Fruit fly (Drosophila melanogaster) whole organism, embryonic: Measurements from ENCODE around the gene CG13716.

Source experiments
- ATbp ChIP-seq: fragments of 200-800 bp; sonication (Bioruptor generic); optimal IDR thresholded peaks from 2 replicates; lab custom pipeline; 2017; ENCODE audit warnings: missing biosample characterization, mild to moderate bottlenecking, missing genetic modification characterization, missing genetic modification reagents
- Aef1 ChIP-seq: fragments of 200-800 bp; sonication (Bioruptor generic); IDR thresholded peaks from 3 replicates; pipeline ENCODE4 v1.3.6; 2022; ENCODE audit warnings: missing biosample characterization, missing genetic modification characterization
- Atf6 ChIP-seq: fragments of 200-800 bp; sonication (Bioruptor generic); IDR thresholded peaks from 2 replicates; pipeline ENCODE4 v1.3.6; 2022; ENCODE audit warnings: missing biosample characterization, missing genetic modification characterization
- CG10147 ChIP-seq: fragments of 200-800 bp; sonication (Bioruptor generic); optimal IDR thresholded peaks from 2 replicates; lab custom pipeline; 2019; ENCODE audit warnings: missing biosample characterization, mild to moderate bottlenecking, missing genetic modification characterization, moderate library complexity
- CG10209 ChIP-seq: fragments of 200-800 bp; sonication (Bioruptor generic); optimal IDR thresholded peaks from 3 replicates; lab custom pipeline; 2017; ENCODE audit warnings: missing biosample characterization, mild to moderate bottlenecking, missing genetic modification characterization, missing genetic modification reagents
- CG10366 ChIP-seq: fragments of 200-800 bp; sonication (Bioruptor generic); IDR thresholded peaks from 2 replicates; pipeline ENCODE4 v1.3.6; 2022; ENCODE audit warnings: missing biosample characterization, missing genetic modification characterization
- CG11247 ChIP-seq: fragments of 200-800 bp; sonication (Bioruptor generic); IDR thresholded peaks from 2 replicates; pipeline ENCODE4 v1.3.6; 2022; ENCODE audit warnings: missing biosample characterization, missing genetic modification characterization
- CG11504 ChIP-seq: fragments of 200-800 bp; sonication (Bioruptor generic); optimal IDR thresholded peaks from 3 replicates; lab custom pipeline; 2019; ENCODE audit warnings: missing biosample characterization, mild to moderate bottlenecking, missing genetic modification characterization, moderate library complexity
- CG11695 ChIP-seq: fragments of 200-800 bp; sonication (Bioruptor generic); IDR thresholded peaks from 3 replicates; pipeline ENCODE4 v1.3.6; 2022; ENCODE audit warnings: missing biosample characterization, missing genetic modification characterization
- CG11696 ChIP-seq: fragments of 200-800 bp; sonication (Bioruptor generic); IDR thresholded peaks from 2 replicates; pipeline ENCODE4 v1.3.6; 2022; ENCODE audit warnings: missing biosample characterization, missing genetic modification characterization
- CG15514 ChIP-seq: fragments of 200-800 bp; sonication (Bioruptor generic); optimal IDR thresholded peaks from 3 replicates; lab custom pipeline; 2017; ENCODE audit warnings: missing biosample characterization, missing genetic modification characterization, mild to moderate bottlenecking, moderate library complexity, missing genetic modification reagents
- CG17361 ChIP-seq: fragments of 200-800 bp; sonication (Bioruptor generic); IDR thresholded peaks from 3 replicates; pipeline ENCODE4 v1.3.6; 2022; ENCODE audit warnings: missing biosample characterization, missing genetic modification characterization
- CG17385 ChIP-seq: fragments of 200-800 bp; sonication (Bioruptor generic); optimal IDR thresholded peaks from 3 replicates; lab custom pipeline; 2018; ENCODE audit warnings: missing biosample characterization, mild to moderate bottlenecking, missing genetic modification characterization
- CG17829 ChIP-seq: fragments of 200-800 bp; optimal IDR thresholded peaks from 2 replicates; lab custom pipeline; 2019; ENCODE audit warnings: missing biosample characterization, mild to moderate bottlenecking, missing genetic modification characterization, moderate library complexity
- CG18262 ChIP-seq: fragments of 200-800 bp; optimal IDR thresholded peaks from 3 replicates; lab custom pipeline; 2019; ENCODE audit warnings: missing biosample characterization, mild to moderate bottlenecking, missing genetic modification characterization, moderate library complexity
- CG2678 ChIP-seq: fragments of 200-800 bp; sonication (Bioruptor generic); optimal IDR thresholded peaks from 3 replicates; lab custom pipeline; 2019; ENCODE audit warnings: missing biosample characterization, mild to moderate bottlenecking, missing genetic modification characterization, moderate library complexity
- CG31441 ChIP-seq: fragments of 200-800 bp; sonication (Bioruptor generic); IDR thresholded peaks from 2 replicates; pipeline ENCODE4 v1.3.6; 2022; ENCODE audit warnings: missing biosample characterization, missing genetic modification characterization
- CG34422 ChIP-seq: fragments of 200-800 bp; sonication (Bioruptor generic); IDR thresholded peaks from 3 replicates; pipeline ENCODE4 v1.3.6; 2022; ENCODE audit warnings: missing biosample characterization, missing genetic modification characterization
- CG6689 ChIP-seq: fragments of 200-800 bp; sonication (Bioruptor generic); IDR thresholded peaks from 2 replicates; pipeline ENCODE4 v1.3.6; 2022; ENCODE audit warnings: missing biosample characterization, missing genetic modification characterization
- CG7839 ChIP-seq: fragments of 200-800 bp; sonication (Bioruptor generic); optimal IDR thresholded peaks from 3 replicates; lab custom pipeline; 2018; ENCODE audit warnings: missing biosample characterization, mild to moderate bottlenecking, missing genetic modification characterization, moderate library complexity
- CG8388 ChIP-seq: fragments of 200-800 bp; sonication (Bioruptor generic); optimal IDR thresholded peaks from 2 replicates; lab custom pipeline; 2019; ENCODE audit warnings: missing biosample characterization, mild to moderate bottlenecking, missing genetic modification characterization, moderate library complexity
- CG8924 ChIP-seq: fragments of 200-800 bp; optimal IDR thresholded peaks from 3 replicates; lab custom pipeline; 2019; ENCODE audit warnings: missing biosample characterization, mild to moderate bottlenecking, missing genetic modification characterization, moderate library complexity
- CG8944 ChIP-seq: fragments of 200-800 bp; sonication (Bioruptor generic); optimal IDR thresholded peaks from 3 replicates; lab custom pipeline; 2016; ENCODE audit warnings: missing biosample characterization, missing genetic modification characterization
- Dbx ChIP-seq: fragments of 200-800 bp; sonication (Bioruptor generic); IDR thresholded peaks from 3 replicates; pipeline ENCODE4 v1.3.6; 2022; ENCODE audit warnings: missing biosample characterization, missing genetic modification characterization
- Dek ChIP-seq: fragments of 200-800 bp; sonication (Bioruptor generic); optimal IDR thresholded peaks from 3 replicates; lab custom pipeline; 2019; ENCODE audit warnings: missing biosample characterization, mild to moderate bottlenecking, missing genetic modification characterization, moderate library complexity
- HHEX ChIP-seq: fragments of 200-800 bp; sonication (Bioruptor generic); optimal IDR thresholded peaks from 3 replicates; lab custom pipeline; 2017; ENCODE audit warnings: missing biosample characterization, mild to moderate bottlenecking, missing genetic modification characterization, missing genetic modification reagents
- Hr51 ChIP-seq, 2 experiments: fragments of 200-800 bp; sonication (Bioruptor generic); optimal IDR thresholded peaks; 2 replicates in 1 of 2; 3 replicates in 1 of 2; lab custom pipeline; 2016 to 2018; ENCODE audit warnings: missing biosample characterization in 2 of 2, missing genetic modification characterization in 2 of 2, mild to moderate bottlenecking in 1 of 2, moderate library complexity in 1 of 2
- MBD-R2 ChIP-seq: fragments of 200-800 bp; sonication (Bioruptor generic); IDR thresholded peaks from 2 replicates; pipeline ENCODE4 v1.3.6; 2022; ENCODE audit warnings: missing biosample characterization, missing genetic modification characterization
- NFAT ChIP-seq: fragments of 200-800 bp; sonication (Bioruptor generic); IDR thresholded peaks from 2 replicates; pipeline ENCODE4 v1.3.6; 2022; ENCODE audit warnings: missing biosample characterization, missing genetic modification characterization
- Six4 ChIP-seq: fragments of 200-800 bp; sonication (Bioruptor generic); optimal IDR thresholded peaks from 2 replicates; lab custom pipeline; 2016; ENCODE audit warnings: missing biosample characterization, missing genetic modification characterization
- Spps ChIP-seq: fragments of 200-800 bp; sonication (Bioruptor generic); optimal IDR thresholded peaks from 2 replicates; lab custom pipeline; 2018; ENCODE audit warnings: missing biosample characterization, mild to moderate bottlenecking, missing genetic modification characterization
- ara ChIP-seq: fragments of 200-800 bp; sonication (Bioruptor generic); IDR thresholded peaks from 2 replicates; pipeline ENCODE4 v1.3.6; 2022; ENCODE audit warnings: missing biosample characterization, missing genetic modification characterization
- caup ChIP-seq: fragments of 200-800 bp; sonication (Bioruptor generic); optimal IDR thresholded peaks from 3 replicates; lab custom pipeline; 2017; ENCODE audit warnings: missing biosample characterization, mild to moderate bottlenecking, missing genetic modification characterization, moderate library complexity; ENCODE audit not compliant: severe bottlenecking
- cg ChIP-seq: fragments of 200-800 bp; sonication (Bioruptor generic); optimal IDR thresholded peaks from 3 replicates; lab custom pipeline; 2019; ENCODE audit warnings: missing biosample characterization, mild to moderate bottlenecking, missing genetic modification characterization, moderate library complexity
- cwo ChIP-seq: fragments of 200-800 bp; sonication (Bioruptor generic); optimal IDR thresholded peaks from 3 replicates; lab custom pipeline; 2017; ENCODE audit warnings: missing biosample characterization, missing genetic modification characterization, mild to moderate bottlenecking, moderate library complexity, missing genetic modification reagents
- dpn ChIP-seq, 2 experiments: fragments of 200-800 bp; sonication (Bioruptor generic); optimal IDR thresholded peaks; 3 replicates each; lab custom pipeline; 2016; ENCODE audit warnings: missing biosample characterization in 2 of 2, missing genetic modification characterization in 2 of 2
- gcm ChIP-seq: fragments of 200-800 bp; sonication (Bioruptor generic); optimal IDR thresholded peaks from 2 replicates; lab custom pipeline; 2019; ENCODE audit warnings: missing biosample characterization, mild to moderate bottlenecking, missing genetic modification characterization, moderate library complexity
- grau ChIP-seq: fragments of 200-800 bp; optimal IDR thresholded peaks from 3 replicates; lab custom pipeline; 2019; ENCODE audit warnings: missing biosample characterization, mild to moderate bottlenecking, missing genetic modification characterization, moderate library complexity
- gsb ChIP-seq: fragments of 200-800 bp; sonication (Bioruptor generic); IDR thresholded peaks from 2 replicates; pipeline ENCODE4 v1.3.6; 2022; ENCODE audit warnings: missing biosample characterization, missing genetic modification characterization
- hkb ChIP-seq, 2 experiments: fragments of 200-800 bp in 1 of 2; fragments of >200 bp in 1 of 2; sonication (Bioruptor generic) in 1 of 2; IDR thresholded peaks in 1 of 2; optimal IDR thresholded peaks in 1 of 2; 2 replicates each; pipeline versions ENCODE4 v1.3.6 to Lab custom; 2017 to 2022; ENCODE audit warnings: missing biosample characterization in 1 of 2, missing genetic modification characterization in 1 of 2
- lmd ChIP-seq: fragments of 200-800 bp; sonication (Bioruptor generic); IDR thresholded peaks from 2 replicates; pipeline ENCODE4 v1.3.6; 2022; ENCODE audit warnings: missing biosample characterization, missing genetic modification characterization
- nmo ChIP-seq: fragments of 200-800 bp; sonication (Bioruptor generic); optimal IDR thresholded peaks from 2 replicates; lab custom pipeline; 2018; ENCODE audit warnings: missing biosample characterization, mild to moderate bottlenecking, missing genetic modification characterization, moderate library complexity
- p53 ChIP-seq: fragments of 200-800 bp; sonication (Bioruptor generic); optimal IDR thresholded peaks from 2 replicates; lab custom pipeline; 2016; ENCODE audit warnings: missing biosample characterization, missing genetic modification characterization
- phol ChIP-seq: fragments of 200-800 bp; sonication (Bioruptor generic); optimal IDR thresholded peaks from 3 replicates; lab custom pipeline; 2018; ENCODE audit warnings: missing biosample characterization, mild to moderate bottlenecking, missing genetic modification characterization, moderate library complexity
- sens ChIP-seq: fragments of 200-800 bp; sonication (Bioruptor generic); peaks from one replicate; lab custom pipeline; 2016; ENCODE audit warnings: missing biosample characterization, missing genetic modification characterization
- tin ChIP-seq: fragments of 200-800 bp; sonication (Bioruptor generic); optimal IDR thresholded peaks from 3 replicates; lab custom pipeline; 2016; ENCODE audit warnings: missing biosample characterization, missing genetic modification characterization
- trh ChIP-seq: fragments of 200-800 bp; sonication (Bioruptor generic); optimal IDR thresholded peaks from 2 replicates; lab custom pipeline; 2016; ENCODE audit warnings: missing biosample characterization, missing genetic modification characterization
- tup ChIP-seq: fragments of 200-800 bp; sonication (Bioruptor generic); optimal IDR thresholded peaks from 2 replicates; lab custom pipeline; 2016; ENCODE audit warnings: missing biosample characterization, mild to moderate bottlenecking, missing genetic modification characterization, moderate library complexity
- vvl ChIP-seq: fragments of 200-800 bp; sonication (Bioruptor generic); IDR thresholded peaks from 2 replicates; pipeline ENCODE4 v1.3.6; 2022; ENCODE audit warnings: missing biosample characterization, missing genetic modification characterization

The CG13716 gene

dm6 chr3L:4603439-4603838 is 31.1 kb downstream of the CG13716 start (continued):
- peak; percentile 58 for TF ChIP-seq CG18262 (tag; lab: Kevin White, UChicago)
- TF ChIP-seq tup (GFP tag; lab: Kevin White, UChicago), result no peak
- peak; percentile 27; the same call in 1 of the 3 replicates for TF ChIP-seq Dbx (GFP tag; lab: Robert Waterston, UW)
- TF ChIP-seq CG10209 (GFP tag; lab: Kevin White, UChicago), result peak; percentile 13
- peak; percentile 48 for TF ChIP-seq HHEX
- peak; percentile 31 for TF ChIP-seq cwo (GFP tag; lab: Kevin White, UChicago)
- peak; percentile 32 for TF ChIP-seq CG15514
- TF ChIP-seq CG34422, result 0 out of 3 replicates have a peak, but pooled peaks have one; percentile 50
- peak; percentile 65; the same call in 1 of the 2 replicates for TF ChIP-seq CG31441 (GFP tag; lab: Robert Waterston, UW)
- peak; percentile 48 for TF ChIP-seq phol
- TF ChIP-seq CG8944 (GFP tag; lab: Kevin White, UChicago), result no peak
- peak; percentile 9 for TF ChIP-seq sens (GFP tag; lab: Kevin White, UChicago)
- TF ChIP-seq gcm (GFP tag; lab: Kevin White, UChicago), result peak; percentile 20
- peak; percentile 17 for TF ChIP-seq tin (GFP tag; lab: Kevin White, UChicago)
- peak; percentile 58 for TF ChIP-seq grau
- TF ChIP-seq dpn (GFP tag; optimal IDR thresholded peaks at IDR 0.05; lab: Kevin White, UChicago), result peak in 1 of 2 experiments; percentile 26
- no peak for TF ChIP-seq Spps
- peak; percentile 36; the same call in 1 of the 3 replicates for TF ChIP-seq CG17361 (GFP tag; lab: Robert Waterston, UW)
- peak; percentile 49 for TF ChIP-seq ATbp (GFP tag; lab: Kevin White, UChicago)
- peak; percentile 52 for TF ChIP-seq CG6689 (GFP tag; lab: Robert Waterston, UW)
- peak; percentile 31; the same call in 1 of the 2 replicates for TF ChIP-seq CG10366 (GFP tag; lab: Robert Waterston, UW)
- peak; percentile 24 for TF ChIP-seq CG17385 (GFP tag; lab: Kevin White, UChicago)
- TF ChIP-seq Atf6 (GFP tag; lab: Robert Waterston, UW), result peak; percentile 58
- peak; percentile 22 for TF ChIP-seq CG10147 (GFP tag; lab: Kevin White, UChicago)
- peak in 1 of 2 experiments; percentile 62 for TF ChIP-seq Hr51 (GFP tag; optimal IDR thresholded peaks at IDR 0.05; lab: Kevin White, UChicago)
- TF ChIP-seq CG11695 (GFP tag; lab: Robert Waterston, UW), result peak; percentile 41; the same call in 1 of the 3 replicates
- TF ChIP-seq caup, result peak; percentile 37
- peak; percentile 24; the same call in 1 of the 2 replicates for TF ChIP-seq MBD-R2 (GFP tag; lab: Robert Waterston, UW)
- TF ChIP-seq lmd (GFP tag; lab: Robert Waterston, UW), result peak; percentile 55
- peak; percentile 48 for TF ChIP-seq CG8924 (tag; lab: Kevin White, UChicago)
- peak; percentile 31 for TF ChIP-seq nmo
- TF ChIP-seq trh (GFP tag; lab: Kevin White, UChicago), result no peak
- no peak for TF ChIP-seq gsb (GFP tag; lab: Robert Waterston, UW)
- TF ChIP-seq Six4 (GFP tag; lab: Kevin White, UChicago), result no peak
- TF ChIP-seq CG7839, result peak; percentile 63
- TF ChIP-seq NFAT (GFP tag; lab: Robert Waterston, UW), result peak; percentile 17; the same call in 1 of the 2 replicates
- TF ChIP-seq cg (GFP tag; lab: Kevin White, UChicago), result no peak
- peak; percentile 42 for TF ChIP-seq CG8388 (GFP tag; lab: Kevin White, UChicago)
- peak; percentile 42 for TF ChIP-seq ara (GFP tag; lab: Robert Waterston, UW)
- TF ChIP-seq CG11696, result 0 out of 2 replicates have a peak, but pooled peaks have one; percentile 36
- peak; percentile 42; the same call in 2 of the 3 replicates for TF ChIP-seq Aef1 (GFP tag; lab: Robert Waterston, UW)
- TF ChIP-seq CG11247 (GFP tag; lab: Robert Waterston, UW), result peak; percentile 57; the same call in 1 of the 2 replicates
- TF ChIP-seq p53, result no peak
- no peak for TF ChIP-seq hkb (optimal IDR thresholded peaks at IDR 0.05; lab: Kevin White, UChicago)
- peak; percentile 51; the same call in 1 of the 2 replicates for TF ChIP-seq hkb (GFP tag; IDR thresholded peaks at IDR 0.05; lab: Robert Waterston, UW)
- TF ChIP-seq CG17829 (tag; lab: Kevin White, UChicago), result peak; percentile 43
- TF ChIP-seq CG11504 (tag; lab: Kevin White, UChicago), result peak; percentile 67
- peak; percentile 48 for TF ChIP-seq Dek
- peak; percentile 65 for TF ChIP-seq CG2678 (tag; lab: Kevin White, UChicago)
- TF ChIP-seq vvl (GFP tag; lab: Robert Waterston, UW), result 0 out of 2 replicates have a peak, but pooled peaks have one; percentile 37
